Worm (Caenorhabditis elegans) whole organism, L2 larva: ENCODE measurements around the gene grd-12.

Experiments
- C34F6.9 ChIP-seq: fragments of 150-350 bp; optimal IDR thresholded peaks from 2 replicates; lab custom pipeline; 2014; ENCODE audit warnings: missing biosample characterization, missing genetic modification characterization
- F13H6.1 ChIP-seq: sonication (generic microtip); optimal IDR thresholded peaks from 2 replicates; lab custom pipeline; 2016; ENCODE audit warnings: missing genetic modification characterization, missing compliant biosample characterization
- Y55F3AM.14 ChIP-seq: fragments of 200-800 bp; sonication (Bioruptor generic); optimal IDR thresholded peaks from 2 replicates; lab custom pipeline; 2018; ENCODE audit warnings: mild to moderate bottlenecking, missing genetic modification characterization, missing compliant biosample characterization
- aly-2 ChIP-seq: fragments of 150-350 bp; optimal IDR thresholded peaks from 2 replicates; lab custom pipeline; 2014; ENCODE audit warnings: missing biosample characterization, missing genetic modification characterization
- ama-1 ChIP-seq: fragments of 150-350 bp; optimal IDR thresholded peaks from 2 replicates; lab custom pipeline; 2018; ENCODE audit warnings: inconsistent platforms
- blmp-1 ChIP-seq: sonication (generic microtip); optimal IDR thresholded peaks from 2 replicates; lab custom pipeline; 2017; ENCODE audit warnings: missing genetic modification characterization, mild to moderate bottlenecking, missing compliant biosample characterization, antibody characterized with exemption, moderate library complexity; ENCODE audit not compliant: insufficient read depth
- ceh-82 ChIP-seq: fragments of 150-350 bp; optimal IDR thresholded peaks from 2 replicates; lab custom pipeline; 2014; ENCODE audit warnings: missing biosample characterization, missing genetic modification characterization
- crh-2 ChIP-seq: sonication (generic microtip); optimal IDR thresholded peaks from 2 replicates; lab custom pipeline; 2017; ENCODE audit warnings: missing biosample characterization, missing genetic modification characterization
- egl-27 ChIP-seq: sonication (generic microtip); optimal IDR thresholded peaks from 3 replicates; lab custom pipeline; 2017; ENCODE audit warnings: missing biosample characterization, missing genetic modification reagents, missing genetic modification characterization
- fos-1 ChIP-seq: fragments of 150-350 bp; optimal IDR thresholded peaks from 2 replicates; lab custom pipeline; 2014; ENCODE audit warnings: missing biosample characterization, missing genetic modification characterization
- lin-39 ChIP-seq: fragments of 150-350 bp; optimal IDR thresholded peaks from 2 replicates; lab custom pipeline; 2014; ENCODE audit warnings: missing biosample characterization, missing genetic modification reagents, missing genetic modification characterization
- lsy-2 ChIP-seq, 2 experiments: fragments of 150-350 bp in 1 of 2; sonication (generic microtip) in 1 of 2; optimal IDR thresholded peaks; 2 replicates each; lab custom pipeline; 2014 to 2017; ENCODE audit warnings: missing biosample characterization in 2 of 2, missing genetic modification characterization in 2 of 2
- mab-5 ChIP-seq: fragments of 150-350 bp; optimal IDR thresholded peaks from 2 replicates; lab custom pipeline; 2014; ENCODE audit warnings: missing biosample characterization, missing genetic modification characterization
- mbf-1 ChIP-seq: sonication (generic microtip); optimal IDR thresholded peaks from 2 replicates; lab custom pipeline; 2017; ENCODE audit warnings: missing biosample characterization, missing genetic modification characterization
- mdl-1 ChIP-seq, 2 experiments: fragments of 150-350 bp in 1 of 2; sonication (generic microtip) in 1 of 2; optimal IDR thresholded peaks; 2 replicates each; lab custom pipeline; 2017; ENCODE audit warnings: missing biosample characterization in 2 of 2, missing genetic modification characterization in 2 of 2
- nhr-10 ChIP-seq: sonication (generic microtip); optimal IDR thresholded peaks from 2 replicates; lab custom pipeline; 2017; ENCODE audit warnings: missing biosample characterization, missing genetic modification characterization
- nhr-11 ChIP-seq: fragments of 150-350 bp; optimal IDR thresholded peaks from 2 replicates; lab custom pipeline; 2014; ENCODE audit warnings: missing biosample characterization, missing genetic modification characterization
- nhr-12 ChIP-seq: fragments of 150-350 bp; optimal IDR thresholded peaks from 2 replicates; lab custom pipeline; 2014; ENCODE audit warnings: missing biosample characterization, missing genetic modification characterization
- nhr-129 ChIP-seq: fragments of 150-350 bp; optimal IDR thresholded peaks from 2 replicates; lab custom pipeline; 2014; ENCODE audit warnings: missing biosample characterization, missing genetic modification characterization
- nhr-21 ChIP-seq: fragments of 150-350 bp; optimal IDR thresholded peaks from 2 replicates; lab custom pipeline; 2014; ENCODE audit warnings: missing biosample characterization, missing genetic modification characterization
- nhr-23 ChIP-seq: fragments of 150-350 bp; optimal IDR thresholded peaks from 2 replicates; lab custom pipeline; 2014; ENCODE audit warnings: missing biosample characterization, missing genetic modification reagents, missing genetic modification characterization
- nhr-237 ChIP-seq: fragments of 150-350 bp; optimal IDR thresholded peaks from 2 replicates; lab custom pipeline; 2014; ENCODE audit warnings: missing biosample characterization, missing genetic modification characterization
- nhr-25 ChIP-seq: fragments of 150-350 bp; sonication (generic microtip); optimal IDR thresholded peaks from 3 replicates; lab custom pipeline; 2014; ENCODE audit warnings: missing biosample characterization, missing genetic modification characterization
- nhr-77 ChIP-seq: fragments of 150-350 bp; optimal IDR thresholded peaks from 2 replicates; lab custom pipeline; 2014; ENCODE audit warnings: missing biosample characterization, missing genetic modification characterization
- peb-1 ChIP-seq: fragments of 150-350 bp; optimal IDR thresholded peaks from 2 replicates; lab custom pipeline; 2014; ENCODE audit warnings: missing biosample characterization, missing genetic modification characterization
- sem-4 ChIP-seq: fragments of 150-350 bp; optimal IDR thresholded peaks from 2 replicates; lab custom pipeline; 2014; ENCODE audit warnings: missing biosample characterization, missing genetic modification reagents, missing genetic modification characterization
- sma-3 ChIP-seq: sonication (generic microtip); optimal IDR thresholded peaks from 2 replicates; lab custom pipeline; 2016; ENCODE audit warnings: missing genetic modification reagents, missing genetic modification characterization, missing compliant biosample characterization
- sma-9 ChIP-seq, 2 experiments: fragments of 150-350 bp in 1 of 2; sonication (generic microtip) in 1 of 2; optimal IDR thresholded peaks; 2 replicates each; lab custom pipeline; 2014 to 2016; ENCODE audit warnings: missing genetic modification characterization in 2 of 2, mild to moderate bottlenecking in 1 of 2, missing biosample characterization in 1 of 2, missing compliant biosample characterization in 1 of 2, missing genetic modification reagents in 1 of 2, moderate library complexity in 1 of 2
- unc-55 ChIP-seq: fragments of 150-350 bp; sonication (generic microtip); optimal IDR thresholded peaks from 3 replicates; lab custom pipeline; 2014; ENCODE audit warnings: missing biosample characterization, missing genetic modification reagents, missing genetic modification characterization
- zag-1 ChIP-seq: fragments of 150-350 bp; optimal IDR thresholded peaks from 2 replicates; lab custom pipeline; 2014; ENCODE audit warnings: missing biosample characterization, missing genetic modification characterization
- ztf-1 ChIP-seq: fragments of 200-800 bp; sonication (Bioruptor generic); conservative IDR thresholded peaks from 2 replicates; pipeline ENCODE4 v1.3.6; 2022; ENCODE audit warnings: missing genetic modification characterization, missing compliant biosample characterization
- ztf-4 ChIP-seq: fragments of 150-350 bp; optimal IDR thresholded peaks from 2 replicates; lab custom pipeline; 2014; ENCODE audit warnings: missing biosample characterization, missing genetic modification characterization

grd-12 gene

DNA sequence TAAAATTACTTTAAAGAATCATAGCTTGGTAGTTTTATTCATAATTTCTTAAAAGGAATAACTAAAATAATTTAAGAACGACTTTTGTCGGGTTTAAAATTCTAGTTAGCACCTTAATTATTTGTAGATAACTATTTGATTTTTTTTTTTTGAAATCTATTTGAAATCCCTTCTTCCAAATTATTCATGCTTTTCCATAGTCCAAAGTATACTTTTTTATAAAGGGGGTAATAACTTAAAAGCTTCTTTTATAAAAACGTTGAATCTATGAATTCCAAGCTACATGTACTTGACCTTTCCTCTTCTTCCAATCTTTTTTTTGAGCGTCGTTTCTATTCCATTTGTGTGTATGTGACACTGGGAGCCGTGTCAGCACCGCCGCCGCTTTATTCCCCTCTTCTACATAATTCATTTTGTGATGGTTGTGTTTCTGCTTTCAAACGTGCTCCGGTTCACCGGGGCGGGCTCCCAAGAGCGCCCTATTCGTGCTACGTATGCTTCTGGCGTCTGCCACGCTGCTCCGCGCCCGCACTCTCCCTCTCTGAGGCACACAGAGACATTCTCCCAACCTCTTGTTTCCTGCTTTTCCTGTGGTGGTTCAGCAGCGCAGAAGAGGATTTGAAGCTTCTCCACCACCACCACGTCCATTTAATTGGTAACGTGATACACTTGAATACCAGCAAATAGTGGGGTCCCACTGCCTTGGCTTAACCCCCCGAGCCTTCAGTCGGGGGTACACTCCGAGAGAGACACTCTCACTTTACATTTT, 44.7 kb upstream of the grd-12 start:
- TF ChIP-seq nhr-12 (tag; lab: Kevin White, UChicago) = no peak
- no peak for TF ChIP-seq ztf-4 (tag; lab: Kevin White, UChicago)
- no peak for TF ChIP-seq mbf-1 (tag; lab: Kevin White, UChicago)
- no peak for TF ChIP-seq egl-27 (tag; lab: Kevin White, UChicago)
- no peak for TF ChIP-seq blmp-1 (tag; lab: Kevin White, UChicago)
- no peak for TF ChIP-seq lsy-2 (tag; optimal IDR thresholded peaks at IDR 0.05; lab: Kevin White, UChicago)
- no peak for TF ChIP-seq aly-2 (tag; lab: Kevin White, UChicago)
- TF ChIP-seq nhr-237 (tag; lab: Kevin White, UChicago) = no peak
- TF ChIP-seq fos-1 (tag; lab: Kevin White, UChicago) = no peak
- TF ChIP-seq zag-1 = no peak
- TF ChIP-seq ama-1 = no peak
- TF ChIP-seq C34F6.9 = no peak
- no peak for TF ChIP-seq mdl-1 (tag; optimal IDR thresholded peaks at IDR 0.05; lab: Kevin White, UChicago)
- no peak for TF ChIP-seq unc-55 (GFP tag; lab: Kevin White, UChicago)
- TF ChIP-seq nhr-23 (tag; lab: Kevin White, UChicago) = no peak

DNA sequence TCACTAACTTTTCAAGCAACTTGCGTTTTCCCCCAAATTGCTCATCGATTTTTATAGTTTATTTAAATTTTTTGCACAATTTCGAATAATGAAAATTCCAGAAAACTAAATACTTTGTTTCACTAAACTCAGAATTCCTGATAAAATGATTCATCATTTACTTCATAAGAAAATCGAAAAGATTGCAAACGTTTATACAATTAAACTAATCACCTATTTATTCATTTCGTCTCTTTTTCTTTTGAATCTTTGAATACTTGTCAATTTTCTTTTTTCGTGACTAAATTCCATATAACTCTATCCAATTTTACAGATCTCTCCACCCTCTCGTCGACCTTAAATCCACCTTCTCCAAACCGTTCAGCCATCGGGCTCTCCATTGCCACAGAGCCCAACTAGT, 41.7 kb upstream of the grd-12 start, which contains the start of gene C30G7.2:
C30G7.2 (plus strand) TSS at position 301 of the 400 bp plus-strand sequence.
- TF ChIP-seq nhr-237 (tag; lab: Kevin White, UChicago) (no peak), zag-1 (no peak), sma-9 (GFP tag; optimal IDR thresholded peaks at IDR 0.05; lab: Kevin White, UChicago) (no peak), sma-9 (tag; optimal IDR thresholded peaks at IDR 0.05; lab: Kevin White, UChicago) (no peak)

- TF ChIP-seq mdl-1 (tag; optimal IDR thresholded peaks at IDR 0.05; lab: Kevin White, UChicago) (no peak), ama-1 (no peak), crh-2 (no peak), nhr-11 (tag; lab: Kevin White, UChicago) (no peak), ztf-1 (GFP tag; lab: Robert Waterston, UW) (no peak), blmp-1 (tag; lab: Kevin White, UChicago) (no peak), nhr-25 (tag; lab: Kevin White, UChicago) (no peak), peb-1 (tag; lab: Kevin White, UChicago) (no peak), Y55F3AM.14 (GFP tag; lab: Kevin White, UChicago) (no peak), mbf-1 (tag; lab: Kevin White, UChicago) (no peak), nhr-237 (tag; lab: Kevin White, UChicago) (no peak), fos-1 (tag; lab: Kevin White, UChicago) (no peak), sma-3 (no peak), nhr-77 (tag; lab: Kevin White, UChicago) (no peak), sem-4 (tag; lab: Kevin White, UChicago) (no peak), ceh-82 (no peak)
Measured at ce11 chrV:14942898-14943297, 35.4 kb upstream of the grd-12 start.

DNA sequence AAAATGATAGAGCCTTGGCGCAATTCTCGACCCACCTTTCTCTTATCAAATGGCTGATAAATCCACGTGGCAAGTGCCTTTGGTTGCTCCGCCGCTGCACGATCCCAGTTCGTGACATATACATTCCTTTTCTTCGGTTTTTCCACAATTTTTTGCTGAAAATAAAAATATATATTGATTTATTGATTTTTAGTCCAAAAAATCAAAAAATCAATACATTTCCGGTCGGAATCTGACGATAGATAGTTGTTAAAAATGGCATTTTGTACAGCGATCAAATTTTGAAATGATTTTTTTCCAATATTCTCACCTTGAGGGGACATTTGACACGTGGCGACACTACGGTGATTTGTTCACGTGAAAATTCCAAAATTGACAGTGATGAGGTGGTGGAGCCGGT, 34.5 kb upstream of the grd-12 start:
- TF ChIP-seq nhr-12 (tag; lab: Kevin White, UChicago) (no peak), nhr-129 (tag; lab: Kevin White, UChicago) (no peak)

ce11 chrV:14945124-14945523, 33.2 kb upstream of the grd-12 start:
- TF ChIP-seq ama-1 = no peak
- TF ChIP-seq mab-5 (tag; lab: Kevin White, UChicago) = no peak
- TF ChIP-seq nhr-21 (tag; lab: Kevin White, UChicago) = no peak
- no peak for TF ChIP-seq F13H6.1
- TF ChIP-seq nhr-10 (tag; lab: Kevin White, UChicago) = no peak
- TF ChIP-seq lin-39 (tag; lab: Kevin White, UChicago) = no peak
